Fruit fly (Drosophila melanogaster) Kc167 (cell line): ENCODE data around the gene pasha.

Experiments
- Sin3A ChIP-seq: fragments of >200 bp; optimal IDR thresholded peaks from 2 replicates; lab custom pipeline; 2018; ENCODE audit warnings: missing external identifiers
- h ChIP-seq: fragments of >200 bp; optimal IDR thresholded peaks from 3 replicates; lab custom pipeline; 2018; ENCODE audit warnings: missing external identifiers

DNA sequence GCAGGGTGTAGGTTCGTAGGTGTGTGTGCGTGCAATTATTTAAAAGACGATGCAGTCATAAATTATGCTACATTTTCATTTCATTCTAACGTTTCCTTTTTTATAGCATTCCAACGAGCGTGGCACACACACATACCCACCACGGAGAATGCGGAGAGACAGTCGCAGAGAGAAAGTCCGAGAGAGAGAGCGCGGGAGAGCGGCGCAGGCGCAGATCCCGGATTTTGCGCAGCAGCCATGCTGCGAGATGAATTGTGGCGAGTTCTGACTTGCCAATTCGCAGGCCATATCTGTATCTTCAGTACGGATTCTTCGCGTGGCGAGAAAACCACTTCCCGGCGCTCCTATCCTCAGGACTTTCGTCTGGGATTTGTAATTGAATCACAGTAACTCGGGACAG is 4.0 kb downstream of the pasha start, which contains the start of gene kek6:
- TF ChIP-seq h (lab: Kevin White, UChicago): no peak
- no peak for TF ChIP-seq Sin3A (lab: Kevin White, UChicago)
